Worm (Caenorhabditis elegans): ENCODE data around the gene dnj-2.

- TF ChIP-seq W03F9.2 (tag; optimal IDR thresholded peaks at IDR 0.05) (no peak), him-1 (tag; optimal IDR thresholded peaks at IDR 0.05) (no peak), dao-5 (tag; optimal IDR thresholded peaks at IDR 0.05) (no peak)
Observed at ce11 chrIV:11348822-11349221, 35.0 kb upstream of the dnj-2 start.

Data from whole organism, L4/young adult.